Worm (Caenorhabditis elegans): ENCODE data around the gene T24F1.4.

The T24F1.4 gene

DNA sequence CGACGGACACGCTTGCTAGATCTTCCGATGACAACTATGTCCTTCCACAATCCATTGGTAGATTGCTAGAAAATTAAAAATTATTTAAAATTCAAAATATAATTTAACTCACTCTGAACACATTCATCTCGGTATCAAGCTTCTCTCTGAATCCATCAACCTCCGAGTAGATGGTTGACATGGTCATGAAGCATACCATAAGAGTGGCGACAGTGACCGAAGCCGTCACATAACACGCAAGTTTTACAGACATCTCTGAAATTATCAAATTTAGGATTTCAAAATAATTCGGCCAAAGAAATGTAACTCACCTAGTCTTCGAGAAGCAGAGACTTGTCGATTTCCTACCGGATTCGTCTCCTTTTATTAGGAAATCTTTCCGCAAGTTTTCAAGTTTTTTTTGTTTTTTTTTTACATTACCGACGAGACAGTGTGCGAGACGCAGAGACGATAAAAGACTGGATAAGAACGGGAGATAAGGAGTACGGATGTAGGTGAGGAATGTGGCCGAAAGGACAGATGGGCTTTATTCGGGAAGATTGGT, 23.5 kb upstream of the T24F1.4 start, which contains the start of gene sqt-1:
sqt-1 (minus strand) TSS at position 341 of the 544 bp plus-strand sequence.
- TF ChIP-seq ztf-29 (GFP tag; IDR thresholded peaks at IDR 0.05) (no peak), med-1 (GFP tag; optimal IDR thresholded peaks at IDR 0.05; ENCODE audit: insufficient read depth) (no peak), tab-1 (GFP tag; IDR thresholded peaks at IDR 0.05) (no peak), cog-1 (tag; optimal IDR thresholded peaks at IDR 0.05) (no peak), ref-1 (GFP tag; conservative IDR thresholded peaks at IDR 0.05) (no peak), ztf-23 (GFP tag; IDR thresholded peaks at IDR 0.05) (no peak), klf-2 (GFP tag; conservative IDR thresholded peaks at IDR 0.05) (no peak), flt-1 (GFP tag; IDR thresholded peaks at IDR 0.05) (no peak), T22C8.4 (GFP tag; IDR thresholded peaks at IDR 0.05) (no peak)

DNA sequence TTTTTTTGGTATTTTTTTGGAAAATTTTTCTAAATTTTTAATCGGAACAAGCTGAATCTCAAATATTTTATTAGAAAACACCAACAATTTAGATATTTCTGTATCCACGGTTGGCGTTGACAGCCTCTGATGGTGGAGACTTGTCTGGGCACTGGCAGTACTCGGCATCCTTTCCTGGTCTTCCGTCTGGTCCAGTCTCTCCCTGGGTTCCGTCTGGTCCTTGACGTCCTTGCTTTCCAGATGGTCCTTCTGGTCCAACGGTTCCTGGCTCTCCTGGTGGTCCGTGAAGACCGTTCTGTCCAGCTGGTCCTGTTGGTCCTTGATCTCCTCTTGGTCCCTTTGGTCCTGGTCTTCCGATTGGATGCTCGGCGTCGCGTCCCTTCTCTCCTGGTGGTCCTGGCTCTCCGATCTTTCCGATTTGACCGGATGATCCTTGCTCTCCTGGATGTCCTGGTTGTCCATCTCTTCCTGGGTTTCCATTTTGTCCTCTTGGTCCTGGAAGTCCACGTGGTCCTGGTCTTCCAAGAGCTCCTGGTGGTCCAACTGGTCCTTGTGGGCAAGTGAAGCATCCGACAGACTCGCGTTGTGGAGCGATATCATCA, 22.7 kb upstream of the T24F1.4 start:
- TF ChIP-seq ref-1 (GFP tag; conservative IDR thresholded peaks at IDR 0.05) (no peak), klf-2 (GFP tag; conservative IDR thresholded peaks at IDR 0.05) (no peak), ztf-23 (GFP tag; IDR thresholded peaks at IDR 0.05) (no peak)

DNA sequence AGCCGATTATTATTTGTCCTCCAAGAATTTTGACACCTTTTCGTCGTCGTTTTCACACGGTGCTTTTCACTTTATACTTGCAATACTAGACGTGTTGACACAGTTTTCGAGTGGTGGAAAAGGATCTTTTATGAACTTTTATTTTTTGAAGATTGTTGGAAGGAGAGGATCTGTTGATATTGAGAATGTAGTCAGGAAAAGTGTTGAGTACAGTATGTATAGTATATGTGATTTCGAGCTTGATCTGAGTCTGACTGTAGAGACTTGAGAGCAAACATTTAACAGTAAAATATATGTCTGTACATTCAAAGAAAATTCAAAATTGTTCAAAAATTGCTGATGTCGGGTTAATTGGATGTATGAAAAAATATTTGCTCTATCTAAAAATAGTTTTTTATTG, 22.1 kb upstream of the T24F1.4 start:
- TF ChIP-seq cog-1 (tag; optimal IDR thresholded peaks at IDR 0.05) (no peak), T22C8.4 (GFP tag; IDR thresholded peaks at IDR 0.05) (no peak), med-1 (GFP tag; optimal IDR thresholded peaks at IDR 0.05; ENCODE audit: insufficient read depth) (no peak), ref-1 (GFP tag; conservative IDR thresholded peaks at IDR 0.05) (no peak), klf-2 (GFP tag; conservative IDR thresholded peaks at IDR 0.05) (no peak), ztf-23 (GFP tag; IDR thresholded peaks at IDR 0.05) (no peak), tab-1 (GFP tag; IDR thresholded peaks at IDR 0.05) (no peak), flt-1 (GFP tag; IDR thresholded peaks at IDR 0.05) (no peak), ztf-29 (GFP tag; IDR thresholded peaks at IDR 0.05) (no peak)

DNA sequence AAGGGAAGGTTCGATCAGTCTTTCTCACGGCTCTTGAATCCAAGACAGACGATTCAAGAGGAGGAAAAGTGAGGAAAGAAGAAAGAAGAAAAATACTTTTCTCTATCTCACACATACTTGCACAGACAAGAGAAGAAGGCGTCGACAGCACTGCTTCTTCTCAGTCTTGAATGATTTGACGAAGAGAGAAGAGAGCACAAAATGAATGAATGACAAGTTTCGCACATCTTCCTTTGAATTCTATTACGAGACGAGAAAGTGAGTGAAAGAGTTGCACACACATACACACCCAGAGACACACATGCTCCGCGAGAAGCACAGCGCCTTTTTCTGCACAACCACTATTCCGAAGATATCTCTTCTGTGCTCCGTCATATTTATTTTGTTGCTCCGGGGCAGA, 21.6 kb upstream of the T24F1.4 start:
- no peak for TF ChIP-seq T22C8.4 (GFP tag; IDR thresholded peaks at IDR 0.05)
- no peak for TF ChIP-seq flt-1 (GFP tag; IDR thresholded peaks at IDR 0.05)
- no peak for TF ChIP-seq tab-1 (GFP tag; IDR thresholded peaks at IDR 0.05)
- no peak for TF ChIP-seq med-1 (GFP tag; optimal IDR thresholded peaks at IDR 0.05; ENCODE audit: insufficient read depth)
- TF ChIP-seq cog-1 (tag; optimal IDR thresholded peaks at IDR 0.05) = no peak
- no peak for TF ChIP-seq ztf-23 (GFP tag; IDR thresholded peaks at IDR 0.05)

DNA sequence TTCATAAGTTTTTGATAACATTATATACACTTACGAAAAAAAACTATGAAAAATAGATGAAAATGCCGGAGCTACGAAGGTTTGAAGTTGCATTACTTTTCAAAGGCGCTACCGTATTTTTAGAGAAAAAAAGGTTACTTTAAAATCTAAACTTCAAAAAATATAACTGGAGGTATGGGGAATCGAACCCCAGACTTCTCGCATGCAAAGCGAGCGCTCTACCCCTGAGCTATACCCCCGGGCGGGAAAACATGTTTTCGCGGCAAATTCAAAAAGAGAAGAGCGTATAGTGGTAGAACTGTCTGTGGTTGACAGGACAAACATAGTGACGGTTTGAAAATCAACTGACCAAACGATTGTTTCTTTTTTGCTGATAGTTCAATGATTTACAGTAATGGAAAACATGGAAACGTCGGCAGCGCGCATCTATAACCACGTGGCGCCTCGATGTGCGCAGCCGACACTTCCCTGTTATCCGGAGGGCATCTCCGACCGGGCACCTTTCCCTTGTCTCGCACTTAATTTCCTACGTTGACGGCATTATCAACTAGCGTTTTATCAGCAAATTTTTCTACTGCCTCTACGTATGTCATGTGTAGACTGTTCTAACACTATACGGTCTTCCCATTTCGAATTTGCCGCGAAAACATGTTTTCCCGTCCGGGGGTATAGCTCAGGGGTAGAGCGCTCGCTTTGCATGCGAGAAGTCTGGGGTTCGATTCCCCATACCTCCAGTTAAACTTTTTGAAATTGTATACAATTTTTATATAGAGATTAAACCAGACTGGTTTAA, 20.0 kb upstream of the T24F1.4 start:
- no peak for TF ChIP-seq klf-2 (GFP tag; conservative IDR thresholded peaks at IDR 0.05)
- no peak for TF ChIP-seq ztf-23 (GFP tag; IDR thresholded peaks at IDR 0.05)
- no peak for TF ChIP-seq cog-1 (tag; optimal IDR thresholded peaks at IDR 0.05)
- TF ChIP-seq med-1 (GFP tag; optimal IDR thresholded peaks at IDR 0.05; ENCODE audit: insufficient read depth) = no peak
- TF ChIP-seq ref-1 (GFP tag; conservative IDR thresholded peaks at IDR 0.05) = no peak
- TF ChIP-seq ztf-29 (GFP tag; IDR thresholded peaks at IDR 0.05) = no peak
- no peak for TF ChIP-seq T22C8.4 (GFP tag; IDR thresholded peaks at IDR 0.05)
- TF ChIP-seq tab-1 (GFP tag; IDR thresholded peaks at IDR 0.05) = no peak
- no peak for TF ChIP-seq flt-1 (GFP tag; IDR thresholded peaks at IDR 0.05)

DNA sequence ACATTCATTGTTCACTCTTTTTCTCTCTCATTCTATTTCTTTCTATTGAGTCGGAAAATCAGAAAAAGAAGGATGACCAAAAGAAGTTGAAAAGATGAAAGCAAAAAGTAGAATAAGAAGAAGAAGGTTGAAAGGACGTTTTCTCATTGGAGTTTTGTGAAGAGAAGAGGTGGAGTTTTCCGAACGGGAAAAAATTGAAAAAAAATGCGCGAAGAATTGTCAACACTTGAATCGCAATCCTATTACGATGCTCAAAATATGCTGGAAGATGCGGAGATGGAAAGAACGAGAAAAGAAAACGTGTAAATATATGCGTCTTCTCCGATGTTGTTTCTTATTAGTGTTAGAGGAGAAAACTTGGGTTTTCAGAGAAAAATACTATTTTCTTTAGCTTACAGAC, 19.3 kb upstream of the T24F1.4 start:
- no peak for TF ChIP-seq ref-1 (GFP tag; conservative IDR thresholded peaks at IDR 0.05)
- no peak for TF ChIP-seq ztf-29 (GFP tag; IDR thresholded peaks at IDR 0.05)
- TF ChIP-seq cog-1 (tag; optimal IDR thresholded peaks at IDR 0.05) = no peak
- no peak for TF ChIP-seq T22C8.4 (GFP tag; IDR thresholded peaks at IDR 0.05)
- no peak for TF ChIP-seq ztf-23 (GFP tag; IDR thresholded peaks at IDR 0.05)
- TF ChIP-seq flt-1 (GFP tag; IDR thresholded peaks at IDR 0.05) = no peak
- TF ChIP-seq med-1 (GFP tag; optimal IDR thresholded peaks at IDR 0.05; ENCODE audit: insufficient read depth) = no peak
- TF ChIP-seq klf-2 (GFP tag; conservative IDR thresholded peaks at IDR 0.05) = no peak
- TF ChIP-seq tab-1 (GFP tag; IDR thresholded peaks at IDR 0.05) = no peak

DNA sequence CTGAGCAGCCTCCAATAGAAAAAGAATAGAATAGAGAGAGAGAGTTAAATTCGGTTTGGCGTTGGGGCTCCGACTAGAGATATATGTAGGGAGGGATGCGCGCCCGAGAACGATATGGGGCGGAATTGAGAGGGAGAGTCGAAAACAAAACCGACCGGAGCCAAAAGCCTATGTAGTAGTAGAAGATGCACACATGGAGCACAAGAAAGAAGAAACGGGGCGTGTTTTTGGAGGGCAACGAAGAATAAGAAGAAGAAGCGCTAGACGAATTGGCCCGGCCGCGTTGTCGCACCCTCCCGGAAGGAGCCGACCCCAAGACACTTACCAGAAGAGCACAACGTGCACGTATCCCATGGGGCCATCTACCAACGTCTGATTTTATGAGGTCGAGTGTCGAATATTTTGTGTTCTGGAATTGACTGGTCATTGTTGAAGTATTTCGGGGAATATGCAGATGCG, 15.0 kb upstream of the T24F1.4 start, which contains the start of gene tag-180:
tag-180 (minus strand) TSS at position 409 of the 459 bp plus-strand sequence.
- TF ChIP-seq T22C8.4 (GFP tag; IDR thresholded peaks at IDR 0.05) = no peak
- no peak for TF ChIP-seq tab-1 (GFP tag; IDR thresholded peaks at IDR 0.05)
- no peak for TF ChIP-seq cog-1 (tag; optimal IDR thresholded peaks at IDR 0.05)

DNA sequence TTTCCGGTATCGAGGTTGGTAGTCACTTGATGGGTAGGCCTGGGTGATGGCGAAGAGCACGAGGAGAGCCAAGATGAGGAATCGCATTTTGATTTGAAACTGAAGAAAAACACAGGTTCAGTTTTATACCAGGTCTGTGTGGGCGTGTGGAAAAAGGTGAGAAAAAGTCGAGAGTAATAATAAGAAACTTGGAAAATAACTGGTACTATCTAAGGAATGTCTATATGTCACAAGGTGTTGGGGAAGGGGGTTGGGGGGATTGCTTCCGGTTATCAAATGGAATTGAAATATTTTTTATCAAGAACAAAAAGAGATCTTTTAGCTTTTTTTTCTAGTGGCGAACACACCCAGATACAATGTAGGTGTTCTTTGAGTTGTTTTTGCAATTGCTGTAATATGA, 5.5 kb upstream of the T24F1.4 start, which contains the start of gene nlp-51:
nlp-51 (minus strand) TSS at position 101 of the 400 bp plus-strand sequence.
- TF ChIP-seq ztf-29 (GFP tag; IDR thresholded peaks at IDR 0.05) (no peak), cog-1 (tag; optimal IDR thresholded peaks at IDR 0.05) (no peak), klf-2 (GFP tag; conservative IDR thresholded peaks at IDR 0.05) (no peak), flt-1 (GFP tag; IDR thresholded peaks at IDR 0.05) (no peak), ref-1 (GFP tag; conservative IDR thresholded peaks at IDR 0.05) (no peak), tab-1 (GFP tag; IDR thresholded peaks at IDR 0.05) (no peak), ztf-23 (GFP tag; IDR thresholded peaks at IDR 0.05) (no peak), med-1 (GFP tag; optimal IDR thresholded peaks at IDR 0.05; ENCODE audit: insufficient read depth) (no peak), T22C8.4 (GFP tag; IDR thresholded peaks at IDR 0.05) (no peak)

DNA sequence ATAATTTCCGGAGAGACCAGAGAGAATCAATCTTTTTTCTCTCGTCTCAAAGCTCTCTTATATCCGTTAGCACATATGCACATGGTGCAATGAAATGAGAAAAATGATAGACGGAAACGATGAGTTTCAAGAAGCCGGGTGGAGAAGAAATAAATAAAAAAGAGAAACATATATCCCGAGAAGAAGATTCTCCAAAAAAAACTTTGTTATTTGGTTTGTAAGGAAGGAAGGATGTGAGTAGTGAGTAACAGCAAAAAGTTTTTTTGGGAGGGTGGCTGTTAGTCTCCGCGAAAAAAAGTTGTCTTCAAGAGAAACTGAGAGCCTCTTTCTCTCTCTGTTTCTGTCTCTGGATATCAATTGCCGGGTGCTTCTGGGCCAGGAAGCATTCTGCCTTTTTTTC, 2.6 kb upstream of the T24F1.4 start:
- no peak for TF ChIP-seq flt-1 (GFP tag; IDR thresholded peaks at IDR 0.05)
- TF ChIP-seq tab-1 (GFP tag; IDR thresholded peaks at IDR 0.05) = no peak
- no peak for TF ChIP-seq cog-1 (tag; optimal IDR thresholded peaks at IDR 0.05)
- no peak for TF ChIP-seq T22C8.4 (GFP tag; IDR thresholded peaks at IDR 0.05)
- no peak for TF ChIP-seq ztf-29 (GFP tag; IDR thresholded peaks at IDR 0.05)
- no peak for TF ChIP-seq ref-1 (GFP tag; conservative IDR thresholded peaks at IDR 0.05)
- no peak for TF ChIP-seq klf-2 (GFP tag; conservative IDR thresholded peaks at IDR 0.05)
- no peak for TF ChIP-seq ztf-23 (GFP tag; IDR thresholded peaks at IDR 0.05)
